Worm (Caenorhabditis elegans): ENCODE data around the gene dlc-3.

dlc-3 gene

ce11 chrIV:16388856-16389461 is 43.1 kb upstream of the dlc-3 start (continued):
- TF ChIP-seq Y95B8A.8 (GFP tag; IDR thresholded peaks at IDR 0.05) (no peak), lsy-27 (tag; optimal IDR thresholded peaks at IDR 0.05; ENCODE audit: borderline replicate concordance, insufficient read depth) (no peak), F33H1.4 (GFP tag; IDR thresholded peaks at IDR 0.05) (peak; percentile 39; the same call in 1 of the 2 replicates), ceh-27 (GFP tag; optimal IDR thresholded peaks at IDR 0.05) (peak; percentile 58), nhr-90 (tag; optimal IDR thresholded peaks at IDR 0.05) (peak; percentile 77), egl-18 (GFP tag; IDR thresholded peaks at IDR 0.05) (no peak), nfya-2 (GFP tag; IDR thresholded peaks at IDR 0.05) (no peak), rec-8 (tag; optimal IDR thresholded peaks at IDR 0.05) (peak; percentile 29 to 54), dox-1 (GFP tag; IDR thresholded peaks at IDR 0.05) (peak; percentile 93), mes-4 (tag; optimal IDR thresholded peaks at IDR 0.05) (peak; percentile 42), C17E4.6 (GFP tag; IDR thresholded peaks at IDR 0.05) (no peak; the same call in 1 of the 2 replicates), F57A8.1 (GFP tag; optimal IDR thresholded peaks at IDR 0.05) (no peak), let-607 (tag; optimal IDR thresholded peaks at IDR 0.05) (peak in 1 of 2 experiments; percentile 45), B0035.1 (tag; optimal IDR thresholded peaks at IDR 0.05) (peak; percentile 58), aptf-2 (GFP tag; conservative IDR thresholded peaks at IDR 0.05) (0 out of 2 replicates have a peak, but pooled peaks have one; percentile 16), ceh-100 (GFP tag; IDR thresholded peaks at IDR 0.05) (peak; percentile 66), snpc-3.4 (tag; optimal IDR thresholded peaks at IDR 0.05) (peak; percentile 73), hlh-12 (tag; optimal IDR thresholded peaks at IDR 0.05) (peak; percentile 15), C06A6.2 (GFP tag; conservative IDR thresholded peaks at IDR 0.05) (no peak), repo-1 (tag; optimal IDR thresholded peaks at IDR 0.05) (peak; percentile 65), sdz-38 (tag; optimal IDR thresholded peaks at IDR 0.05) (no peak), cebp-1 (GFP tag; IDR thresholded peaks at IDR 0.05) (no peak), cebp-1 (tag; optimal IDR thresholded peaks at IDR 0.05) (peak; percentile 70), let-526 (GFP tag; IDR thresholded peaks at IDR 0.05) (no peak; the same call in 1 of the 2 replicates), egl-44 (GFP tag; IDR thresholded peaks at IDR 0.05) (0 out of 2 replicates have a peak, but pooled peaks have one; percentile 70), ccch-3 (GFP tag; optimal IDR thresholded peaks at IDR 0.05) (no peak), efl-1 (GFP tag; optimal IDR thresholded peaks at IDR 0.05) (peak; percentile 16), madf-8 (GFP tag; conservative IDR thresholded peaks at IDR 0.05) (0 out of 2 replicates have a peak, but pooled peaks have one; percentile 22), tlf-1 (GFP tag; optimal IDR thresholded peaks at IDR 0.05) (peak; percentile 28), nhr-80 (tag; optimal IDR thresholded peaks at IDR 0.05) (peak; percentile 38)

DNA sequence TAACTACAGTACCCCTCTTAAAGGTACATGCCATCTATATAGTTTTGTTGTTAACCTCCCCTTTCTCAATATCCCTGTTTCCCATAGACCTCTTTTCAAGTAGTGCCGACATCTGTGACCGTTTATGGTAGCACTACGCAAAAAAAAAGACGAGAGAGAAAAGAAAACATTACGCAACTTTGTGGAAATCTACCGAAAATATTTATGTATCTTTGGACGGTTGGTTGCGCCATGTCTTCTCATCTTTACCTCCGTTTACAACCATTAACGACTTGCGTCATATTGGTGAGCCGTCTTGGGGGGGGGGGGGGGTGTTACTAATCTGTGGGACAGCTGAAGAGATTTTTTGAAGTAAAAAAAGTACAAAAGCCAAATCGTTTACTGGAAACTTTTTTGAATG is 40.6 kb upstream of the dlc-3 start:
- TF ChIP-seq mxl-1 (tag; optimal IDR thresholded peaks at IDR 0.05) (no peak), tlf-1 (GFP tag; optimal IDR thresholded peaks at IDR 0.05) (no peak), repo-1 (tag; optimal IDR thresholded peaks at IDR 0.05) (no peak), egrh-3 (GFP tag; IDR thresholded peaks at IDR 0.05) (no peak), unc-62 (GFP tag; optimal IDR thresholded peaks at IDR 0.05) (no peak), K12H6.12 (tag; optimal IDR thresholded peaks at IDR 0.05) (no peak), let-607 (tag; optimal IDR thresholded peaks at IDR 0.05) (no peak), attf-5 (GFP tag; optimal IDR thresholded peaks at IDR 0.05) (no peak), gei-17 (GFP tag; optimal IDR thresholded peaks at IDR 0.05) (no peak), unc-130 (GFP tag; optimal IDR thresholded peaks at IDR 0.05) (no peak), nhr-27 (tag; optimal IDR thresholded peaks at IDR 0.05) (no peak), madf-8 (GFP tag; conservative IDR thresholded peaks at IDR 0.05) (no peak)
